Worm (Caenorhabditis elegans): ENCODE results near the gene spp-9.

Gene spp-9

DNA sequence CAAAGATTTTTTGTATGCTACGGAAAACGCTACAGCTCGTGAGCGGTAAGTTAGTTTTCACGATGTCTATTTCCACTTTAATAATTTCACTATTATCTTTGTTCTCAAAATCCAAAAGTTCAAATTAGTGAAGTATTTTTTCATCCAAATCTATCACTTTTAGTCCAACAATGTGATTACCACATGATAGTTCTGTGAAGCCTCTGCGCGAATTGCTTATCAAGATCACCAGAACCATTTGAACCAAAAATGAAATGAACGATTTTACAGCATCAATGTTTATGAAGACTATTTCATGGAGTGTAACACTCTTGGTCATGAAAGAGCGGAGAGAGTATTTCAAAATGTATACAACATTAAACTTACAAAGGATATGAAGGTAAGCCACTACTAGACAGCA is 46.9 kb downstream of the spp-9 start:
- no peak for TF ChIP-seq unc-62 (GFP tag; optimal IDR thresholded peaks at IDR 0.05)

DNA sequence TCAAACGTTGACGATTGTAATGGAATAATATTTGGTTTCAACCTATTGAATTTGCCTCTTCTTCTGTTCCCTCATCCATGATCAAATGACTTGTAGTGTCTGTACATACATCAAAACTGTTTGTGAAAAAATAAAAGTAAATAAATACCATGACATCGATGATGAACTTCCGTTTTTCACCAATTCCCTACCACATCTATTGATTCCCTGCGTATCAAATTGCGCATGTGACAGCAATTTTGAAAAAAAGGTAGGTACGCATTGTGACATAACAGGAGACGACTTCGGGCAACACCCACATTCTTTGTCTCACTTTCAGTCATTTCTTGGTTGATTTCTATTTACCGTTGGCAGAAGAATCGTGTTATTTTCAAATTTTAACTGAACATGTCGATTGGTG is 48.8 kb downstream of the spp-9 start, which contains the start of gene C35C5.9:
Gene C35C5.9 (plus strand): TSS at position 161 of the 400 bp plus-strand sequence.
- no peak for TF ChIP-seq unc-62 (GFP tag; optimal IDR thresholded peaks at IDR 0.05)

DNA sequence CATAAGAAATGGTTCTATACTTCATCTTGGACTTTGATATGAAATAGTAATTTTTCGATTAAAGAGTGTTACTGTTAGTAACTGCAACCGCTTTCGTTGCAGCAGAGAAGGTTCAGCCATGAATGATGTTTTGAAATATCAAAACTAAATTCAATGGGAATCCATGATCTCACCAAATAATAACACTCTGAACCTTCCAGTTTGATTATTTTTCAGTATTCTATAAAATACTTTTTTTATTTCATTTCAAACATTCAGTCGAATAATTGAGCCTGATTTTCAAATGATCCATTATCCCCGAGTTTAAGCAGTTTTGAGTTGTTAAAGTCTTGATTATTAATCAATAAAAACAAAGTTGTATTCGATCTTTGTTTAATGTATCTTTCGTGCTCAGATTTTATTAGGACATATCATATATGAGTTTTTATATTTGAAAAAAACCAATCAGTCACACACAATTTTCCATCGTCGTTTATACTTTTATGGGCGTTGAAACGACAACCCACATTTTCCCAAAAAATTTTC is 49.7 kb downstream of the spp-9 start, which contains the start of gene gcp-2.2:
Gene gcp-2.2 (plus strand): TSS at position 475 of the 525 bp plus-strand sequence.
- TF ChIP-seq unc-62 (GFP tag; optimal IDR thresholded peaks at IDR 0.05), result no peak
